ENCODE assay signal across 3 fruit fly cellular contexts in genomic region chr3R:15651770-15652410, dm6.
TF ChIP-seq lines count a peak whose summit lies in the region.

No protein-coding gene starts in this region.

TF ChIP-seq in whole organism, embryonic, 481 proteins besides CTCF, POLR2A, EP300 and RAD21 (continued from another document and continues in another):
- TF ChIP-seq bsh (GFP tag; optimal IDR thresholded peaks at IDR 0.05; lab: Kevin White, UChicago) (peak; percentile 62 to 95), D19A (tag; optimal IDR thresholded peaks at IDR 0.05; lab: Kevin White, UChicago) (peak; percentile 55), Meics (GFP tag; optimal IDR thresholded peaks at IDR 0.05; lab: Kevin White, UChicago) (no peak), al (GFP tag; IDR thresholded peaks at IDR 0.05; lab: Robert Waterston, UW) (no peak), CG9609 (GFP tag; optimal IDR thresholded peaks at IDR 0.05; lab: Kevin White, UChicago) (peak; percentile 41), Hmx (GFP tag; optimal IDR thresholded peaks at IDR 0.05; lab: Kevin White, UChicago) (no peak), CG16779 (GFP tag; IDR thresholded peaks at IDR 0.05; lab: Robert Waterston, UW) (no peak), ken (GFP tag; IDR thresholded peaks at IDR 0.05; lab: Robert Waterston, UW) (peak; percentile 65; the same call in 1 of the 3 replicates), vfl (GFP tag; optimal IDR thresholded peaks at IDR 0.05; lab: Kevin White, UChicago) (no peak), CG17361 (GFP tag; IDR thresholded peaks at IDR 0.05; lab: Robert Waterston, UW) (peak; percentile 45; the same call in 1 of the 3 replicates), CG8765 (GFP tag; IDR thresholded peaks at IDR 0.05; lab: Robert Waterston, UW) (peak; percentile 69), CG14050 (GFP tag; IDR thresholded peaks at IDR 0.05; lab: Robert Waterston, UW) (no peak), CG32532 (GFP tag; IDR thresholded peaks at IDR 0.05; lab: Robert Waterston, UW) (no peak), prd (optimal IDR thresholded peaks at IDR 0.05; lab: Kevin White, UChicago) (no peak), prd (GFP tag; IDR thresholded peaks at IDR 0.05; lab: Robert Waterston, UW) (peak; percentile 77), ato (GFP tag; IDR thresholded peaks at IDR 0.05; lab: Robert Waterston, UW; ENCODE audit: partially characterized antibody) (no peak), zfh2 (GFP tag; optimal IDR thresholded peaks at IDR 0.05; lab: Kevin White, UChicago) (no peak), ATbp (GFP tag; optimal IDR thresholded peaks at IDR 0.05; lab: Kevin White, UChicago) (peak; percentile 24), CG3163 (GFP tag; optimal IDR thresholded peaks at IDR 0.05; lab: Kevin White, UChicago) (no peak), CG6175 (GFP tag; IDR thresholded peaks at IDR 0.05; lab: Robert Waterston, UW) (no peak), sd (tag; optimal IDR thresholded peaks at IDR 0.05; lab: Kevin White, UChicago) (no peak), CG10274 (GFP tag; optimal IDR thresholded peaks at IDR 0.05; lab: Kevin White, UChicago) (no peak), CG7928 (GFP tag; optimal IDR thresholded peaks at IDR 0.05; lab: Kevin White, UChicago) (no peak), CG7271 (tag; optimal IDR thresholded peaks at IDR 0.05; lab: Kevin White, UChicago) (peak; percentile 22), CG9797 (GFP tag; optimal IDR thresholded peaks at IDR 0.05; lab: Kevin White, UChicago) (no peak), CG3995 (GFP tag; optimal IDR thresholded peaks at IDR 0.05; lab: Kevin White, UChicago) (no peak), CG1832 (GFP tag; optimal IDR thresholded peaks at IDR 0.05; lab: Kevin White, UChicago) (no peak), CG9437 (GFP tag; optimal IDR thresholded peaks at IDR 0.05; lab: Kevin White, UChicago) (no peak), croc (GFP tag; conservative IDR thresholded peaks at IDR 0.05; lab: Robert Waterston, UW) (peak; percentile 54; the same call in 2 of the 3 replicates), CG12299 (tag; optimal IDR thresholded peaks at IDR 0.05; lab: Kevin White, UChicago) (no peak), Ets97D (GFP tag; optimal IDR thresholded peaks at IDR 0.05; lab: Kevin White, UChicago) (peak; percentile 13), cato (GFP tag; optimal IDR thresholded peaks at IDR 0.05; lab: Kevin White, UChicago; ENCODE audit: borderline replicate concordance) (no peak), CG8388 (GFP tag; optimal IDR thresholded peaks at IDR 0.05; lab: Kevin White, UChicago) (peak; percentile 44), kay (GFP tag; optimal IDR thresholded peaks at IDR 0.05; lab: Kevin White, UChicago) (no peak), CG14965 (GFP tag; optimal IDR thresholded peaks at IDR 0.05; lab: Kevin White, UChicago; ENCODE audit: borderline replicate concordance) (no peak), CG2678 (tag; optimal IDR thresholded peaks at IDR 0.05; lab: Kevin White, UChicago) (peak; percentile 36), CG12071 (GFP tag; optimal IDR thresholded peaks at IDR 0.05; lab: Kevin White, UChicago) (no peak), eve (GFP tag; optimal IDR thresholded peaks at IDR 0.05; lab: Kevin White, UChicago) (peak in 1 of 2 experiments; percentile 83), CG17612 (GFP tag; IDR thresholded peaks at IDR 0.05; lab: Robert Waterston, UW) (no peak), Ada2b (GFP tag; IDR thresholded peaks at IDR 0.05; lab: Robert Waterston, UW) (no peak), Dad (GFP tag; optimal IDR thresholded peaks at IDR 0.05; lab: Kevin White, UChicago) (no peak), trh (GFP tag; optimal IDR thresholded peaks at IDR 0.05; lab: Kevin White, UChicago) (no peak), CG7987 (GFP tag; optimal IDR thresholded peaks at IDR 0.05; lab: Kevin White, UChicago) (no peak), gcm2 (GFP tag; optimal IDR thresholded peaks at IDR 0.05; lab: Kevin White, UChicago) (no peak)

TF ChIP-seq in whole organism, prepupa, 60 proteins besides CTCF, POLR2A, EP300 and RAD21 (continued from another document):
- TF ChIP-seq CG6808 (GFP tag; optimal IDR thresholded peaks at IDR 0.05; lab: Kevin White, UChicago) (peak; percentile 96), Met (GFP tag; optimal IDR thresholded peaks at IDR 0.05; lab: Kevin White, UChicago) (peak; percentile 96), Eip78C (GFP tag; lab: Kevin White, UChicago) (peak; percentile 100), ss (GFP tag; optimal IDR thresholded peaks at IDR 0.05; lab: Kevin White, UChicago) (peak; percentile 93 to 96), salr (GFP tag; optimal IDR thresholded peaks at IDR 0.05; lab: Kevin White, UChicago) (peak; percentile 92 to 94), CG10631 (GFP tag; optimal IDR thresholded peaks at IDR 0.05; lab: Kevin White, UChicago) (peak; percentile 97), dac (GFP tag; optimal IDR thresholded peaks at IDR 0.05; lab: Kevin White, UChicago) (peak; percentile 94), spab (GFP tag; optimal IDR thresholded peaks at IDR 0.05; lab: Kevin White, UChicago) (peak; percentile 98), CG8632 (GFP tag; optimal IDR thresholded peaks at IDR 0.05; lab: Kevin White, UChicago) (peak; percentile 94), Sox15 (GFP tag; optimal IDR thresholded peaks at IDR 0.05; lab: Kevin White, UChicago) (peak; percentile 95), CG3919 (GFP tag; optimal IDR thresholded peaks at IDR 0.05; lab: Kevin White, UChicago) (peak; percentile 99), Sox102F (GFP tag; optimal IDR thresholded peaks at IDR 0.05; lab: Kevin White, UChicago) (peak; percentile 96), esn (GFP tag; optimal IDR thresholded peaks at IDR 0.05; lab: Kevin White, UChicago) (peak; percentile 97), CG34406 (GFP tag; optimal IDR thresholded peaks at IDR 0.05; lab: Kevin White, UChicago) (peak; percentile 93), Eip75B (GFP tag; optimal IDR thresholded peaks at IDR 0.05; lab: Kevin White, UChicago) (peak; percentile 98), fd59A (GFP tag; optimal IDR thresholded peaks at IDR 0.05; lab: Kevin White, UChicago) (peak; percentile 95), fkh (GFP tag; optimal IDR thresholded peaks at IDR 0.05; lab: Kevin White, UChicago) (peak; percentile 1), CG11902 (GFP tag; optimal IDR thresholded peaks at IDR 0.05; lab: Kevin White, UChicago) (peak; percentile 96), vri (GFP tag; optimal IDR thresholded peaks at IDR 0.05; lab: Kevin White, UChicago) (peak; percentile 93), Hr38 (GFP tag; optimal IDR thresholded peaks at IDR 0.05; lab: Kevin White, UChicago) (peak; percentile 49), Hr39 (GFP tag; optimal IDR thresholded peaks at IDR 0.05; lab: Kevin White, UChicago) (peak; percentile 96), Blimp-1 (GFP tag; optimal IDR thresholded peaks at IDR 0.05; lab: Kevin White, UChicago) (peak; percentile 80), CG31627 (GFP tag; optimal IDR thresholded peaks at IDR 0.05; lab: Kevin White, UChicago) (peak; percentile 95), CG4318 (GFP tag; optimal IDR thresholded peaks at IDR 0.05; lab: Kevin White, UChicago) (peak; percentile 96), CG1621 (tag; optimal IDR thresholded peaks at IDR 0.05; lab: Kevin White, UChicago) (peak; percentile 97), CG6792 (GFP tag; optimal IDR thresholded peaks at IDR 0.05; lab: Kevin White, UChicago) (peak; percentile 97), Smox (GFP tag; optimal IDR thresholded peaks at IDR 0.05; lab: Kevin White, UChicago) (peak; percentile 93), Sox14 (GFP tag; optimal IDR thresholded peaks at IDR 0.05; lab: Kevin White, UChicago) (peak; percentile 98), CG32006 (GFP tag; optimal IDR thresholded peaks at IDR 0.05; lab: Kevin White, UChicago) (peak; percentile 96), svp (GFP tag; lab: Kevin White, UChicago) (peak; percentile 100), CG6163 (GFP tag; IDR thresholded peaks at IDR 0.05; lab: Robert Waterston, UW) (peak; percentile 99), eg (GFP tag; IDR thresholded peaks at IDR 0.05; lab: Robert Waterston, UW) (peak; percentile 96), CG9139 (GFP tag; optimal IDR thresholded peaks at IDR 0.05; lab: Kevin White, UChicago) (peak; percentile 86), Eip93F (GFP tag; optimal IDR thresholded peaks at IDR 0.05; lab: Kevin White, UChicago) (peak; percentile 89), CG8319 (GFP tag; optimal IDR thresholded peaks at IDR 0.05; lab: Kevin White, UChicago) (peak; percentile 98), OdsH (GFP tag; optimal IDR thresholded peaks at IDR 0.05; lab: Kevin White, UChicago) (peak; percentile 95), CG16779 (tag; optimal IDR thresholded peaks at IDR 0.05; lab: Kevin White, UChicago) (peak; percentile 94), fd85E (GFP tag; optimal IDR thresholded peaks at IDR 0.05; lab: Kevin White, UChicago) (peak; percentile 97)

TF ChIP-seq in whole organism, wandering third instar larva, 38 proteins besides CTCF, POLR2A, EP300 and RAD21 (continued from another document):
- TF ChIP-seq sage (GFP tag; optimal IDR thresholded peaks at IDR 0.05; lab: Kevin White, UChicago) (peak; percentile 93), CrebA (GFP tag; optimal IDR thresholded peaks at IDR 0.05; lab: Kevin White, UChicago; ENCODE audit: borderline replicate concordance) (peak; percentile 11), br (GFP tag; optimal IDR thresholded peaks at IDR 0.05; lab: Kevin White, UChicago) (peak; percentile 93)
